Fruit fly (Drosophila melanogaster) whole organism, wandering third instar larva: ENCODE results near the gene org-1.

Experiments
- Abd-B ChIP-seq: fragments of >200 bp; optimal IDR thresholded peaks from 2 replicates; lab custom pipeline; 2017; ENCODE audit warnings: missing biosample characterization, missing genetic modification characterization
- CG32264 ChIP-seq: fragments of 200-800 bp; sonication (Bioruptor generic); optimal IDR thresholded peaks from 2 replicates; lab custom pipeline; 2016; ENCODE audit warnings: missing biosample characterization, missing genetic modification characterization
- CG9705 ChIP-seq: fragments of 200-800 bp; sonication (Bioruptor generic); optimal IDR thresholded peaks from 2 replicates; lab custom pipeline; 2018; ENCODE audit warnings: missing biosample characterization, mild to moderate bottlenecking, missing genetic modification characterization
- CrebA ChIP-seq: fragments of 200-800 bp; sonication (Bioruptor generic); optimal IDR thresholded peaks from 2 replicates; lab custom pipeline; 2016; ENCODE audit warnings: missing biosample characterization, mild to moderate bottlenecking, missing genetic modification characterization, borderline replicate concordance
- Dfd ChIP-seq: fragments of >200 bp; optimal IDR thresholded peaks from 2 replicates; lab custom pipeline; 2017; ENCODE audit warnings: missing biosample characterization, missing genetic modification characterization
- Dif ChIP-seq: fragments of 200-275, 200-300 bp; sonication (Bioruptor generic); optimal IDR thresholded peaks from 2 replicates; lab custom pipeline; 2018; ENCODE audit warnings: missing biosample characterization, missing genetic modification characterization; ENCODE audit not compliant: partially characterized antibody
- GATAd ChIP-seq: sonication (Bioruptor generic); optimal IDR thresholded peaks from 2 replicates; lab custom pipeline; 2016; ENCODE audit warnings: missing biosample characterization, missing genetic modification characterization
- HLH106 ChIP-seq: fragments of 200-800 bp; optimal IDR thresholded peaks from 3 replicates; lab custom pipeline; 2019; ENCODE audit warnings: missing biosample characterization, mild to moderate bottlenecking, missing genetic modification characterization, moderate library complexity
- Hnf4 ChIP-seq: fragments of 200-800 bp; sonication (Bioruptor generic); optimal IDR thresholded peaks from 2 replicates; lab custom pipeline; 2016; ENCODE audit warnings: missing biosample characterization, mild to moderate bottlenecking, missing genetic modification characterization
- Hr78 ChIP-seq: fragments of >200 bp; optimal IDR thresholded peaks from 2 replicates; lab custom pipeline; 2017; ENCODE audit warnings: missing biosample characterization, missing genetic modification characterization
- Hr83 ChIP-seq: fragments of 200-300 bp; sonication (Bioruptor generic); optimal IDR thresholded peaks from 2 replicates; lab custom pipeline; 2016; ENCODE audit warnings: missing biosample characterization, mild to moderate bottlenecking, missing genetic modification characterization, moderate library complexity; ENCODE audit not compliant: poor library complexity, severe bottlenecking
- Jra ChIP-seq: sonication (Bioruptor generic); optimal IDR thresholded peaks from 2 replicates; lab custom pipeline; 2016; ENCODE audit warnings: missing biosample characterization, missing genetic modification characterization
- Mio ChIP-seq: sonication (Bioruptor generic); optimal IDR thresholded peaks from 2 replicates; lab custom pipeline; 2016; ENCODE audit warnings: missing biosample characterization, missing genetic modification characterization
- Myc ChIP-seq: fragments of >200 bp; optimal IDR thresholded peaks from 2 replicates; lab custom pipeline; 2017
- N ChIP-seq: fragments of >200 bp; optimal IDR thresholded peaks from 2 replicates; lab custom pipeline; 2018; ENCODE audit warnings: missing biosample characterization, missing external identifiers, missing genetic modification characterization
- OdsH ChIP-seq: fragments of 200-800 bp; sonication (Bioruptor generic); optimal IDR thresholded peaks from 2 replicates; lab custom pipeline; 2016; ENCODE audit warnings: missing biosample characterization, mild to moderate bottlenecking, missing genetic modification characterization
- Rel ChIP-seq, 2 experiments: fragments of 200-800 bp; sonication (Bioruptor generic) in 1 of 2; optimal IDR thresholded peaks; 2 replicates in 1 of 2; 3 replicates in 1 of 2; lab custom pipeline; 2016 to 2019; ENCODE audit warnings: mild to moderate bottlenecking in 2 of 2, missing biosample characterization in 2 of 2, missing genetic modification characterization in 2 of 2, moderate library complexity in 1 of 2
- Sp1 ChIP-seq: fragments of 200-800 bp; sonication (Bioruptor generic); optimal IDR thresholded peaks from 3 replicates; lab custom pipeline; 2019; ENCODE audit warnings: missing biosample characterization, mild to moderate bottlenecking, missing genetic modification characterization, moderate library complexity
- Vsx2 ChIP-seq: fragments of 200-300, 225-300 bp; sonication (Bioruptor generic); optimal IDR thresholded peaks from 2 replicates; lab custom pipeline; 2018; ENCODE audit warnings: missing biosample characterization, missing genetic modification characterization; ENCODE audit not compliant: partially characterized antibody
- br ChIP-seq: fragments of 200-800 bp; sonication (Bioruptor generic); optimal IDR thresholded peaks from 2 replicates; lab custom pipeline; 2016; ENCODE audit warnings: missing biosample characterization, missing genetic modification characterization
- brk ChIP-seq: fragments of 200-800 bp; sonication (Bioruptor generic); optimal IDR thresholded peaks from 2 replicates; lab custom pipeline; 2016; ENCODE audit warnings: missing biosample characterization, mild to moderate bottlenecking, missing genetic modification characterization
- dl ChIP-seq, 2 experiments: fragments of 175-275, 200-275 bp in 1 of 2; fragments of 200-275 bp in 1 of 2; sonication (Bioruptor generic); optimal IDR thresholded peaks; lab custom pipeline; 2018; ENCODE audit warnings: mild to moderate bottlenecking in 2 of 2, missing biosample characterization in 2 of 2, missing genetic modification characterization in 2 of 2, moderate library complexity in 2 of 2; ENCODE audit not compliant: partially characterized antibody in 2 of 2, insufficient read depth in 1 of 2
- dsf ChIP-seq: sonication (Bioruptor generic); optimal IDR thresholded peaks from 2 replicates; lab custom pipeline; 2016; ENCODE audit warnings: missing biosample characterization, missing genetic modification characterization, borderline replicate concordance
- ey ChIP-seq: fragments of 200-800 bp; sonication (Bioruptor generic); optimal IDR thresholded peaks from 2 replicates; lab custom pipeline; 2016; ENCODE audit warnings: missing biosample characterization, missing genetic modification characterization
- foxo ChIP-seq, 2 experiments: fragments of 200-800 bp; sonication (Bioruptor generic); optimal IDR thresholded peaks; 2 replicates in 1 of 2; 3 replicates in 1 of 2; lab custom pipeline; 2016 to 2017; ENCODE audit warnings: missing biosample characterization in 2 of 2, missing genetic modification characterization in 2 of 2
- fru ChIP-seq: fragments of 200-800 bp; sonication (Bioruptor generic); optimal IDR thresholded peaks from 3 replicates; lab custom pipeline; 2016; ENCODE audit warnings: missing biosample characterization, mild to moderate bottlenecking, missing genetic modification characterization
- h ChIP-seq: fragments of 200-800 bp; sonication (Bioruptor generic); optimal IDR thresholded peaks from 3 replicates; lab custom pipeline; 2016; ENCODE audit warnings: missing biosample characterization, mild to moderate bottlenecking, missing genetic modification characterization
- jim ChIP-seq: fragments of 175-275, 200-325 bp; sonication (Bioruptor generic); optimal IDR thresholded peaks from 2 replicates; lab custom pipeline; 2016; ENCODE audit warnings: missing biosample characterization, mild to moderate bottlenecking, missing genetic modification characterization
- lola ChIP-seq: fragments of >200 bp; optimal IDR thresholded peaks from 2 replicates; lab custom pipeline; 2017; ENCODE audit warnings: missing biosample characterization, missing genetic modification characterization
- psq ChIP-seq: fragments of 200-800 bp; sonication (Bioruptor generic); optimal IDR thresholded peaks from 3 replicates; lab custom pipeline; 2017; ENCODE audit warnings: missing biosample characterization, mild to moderate bottlenecking, missing genetic modification characterization, moderate library complexity
- rgr ChIP-seq: fragments of 200-800 bp; sonication (Bioruptor generic); optimal IDR thresholded peaks from 3 replicates; lab custom pipeline; 2016; ENCODE audit warnings: missing biosample characterization, mild to moderate bottlenecking, missing genetic modification characterization
- sage ChIP-seq: fragments of 200-800 bp; sonication (Bioruptor generic); optimal IDR thresholded peaks from 2 replicates; lab custom pipeline; 2016; ENCODE audit warnings: missing biosample characterization, mild to moderate bottlenecking, missing genetic modification characterization
- sv ChIP-seq: fragments of 200-800 bp; sonication (Bioruptor generic); optimal IDR thresholded peaks from 3 replicates; lab custom pipeline; 2016; ENCODE audit warnings: missing biosample characterization, missing genetic modification characterization
- tai ChIP-seq: sonication (Bioruptor generic); optimal IDR thresholded peaks from 2 replicates; lab custom pipeline; 2016; ENCODE audit warnings: missing biosample characterization, missing genetic modification characterization
- usp ChIP-seq: fragments of >200 bp; optimal IDR thresholded peaks from 2 replicates; lab custom pipeline; 2017; ENCODE audit warnings: missing biosample characterization, missing genetic modification characterization
- woc ChIP-seq: sonication (Bioruptor generic); optimal IDR thresholded peaks from 2 replicates; lab custom pipeline; 2016; ENCODE audit warnings: missing biosample characterization, mild to moderate bottlenecking, missing genetic modification characterization

Gene org-1

DNA sequence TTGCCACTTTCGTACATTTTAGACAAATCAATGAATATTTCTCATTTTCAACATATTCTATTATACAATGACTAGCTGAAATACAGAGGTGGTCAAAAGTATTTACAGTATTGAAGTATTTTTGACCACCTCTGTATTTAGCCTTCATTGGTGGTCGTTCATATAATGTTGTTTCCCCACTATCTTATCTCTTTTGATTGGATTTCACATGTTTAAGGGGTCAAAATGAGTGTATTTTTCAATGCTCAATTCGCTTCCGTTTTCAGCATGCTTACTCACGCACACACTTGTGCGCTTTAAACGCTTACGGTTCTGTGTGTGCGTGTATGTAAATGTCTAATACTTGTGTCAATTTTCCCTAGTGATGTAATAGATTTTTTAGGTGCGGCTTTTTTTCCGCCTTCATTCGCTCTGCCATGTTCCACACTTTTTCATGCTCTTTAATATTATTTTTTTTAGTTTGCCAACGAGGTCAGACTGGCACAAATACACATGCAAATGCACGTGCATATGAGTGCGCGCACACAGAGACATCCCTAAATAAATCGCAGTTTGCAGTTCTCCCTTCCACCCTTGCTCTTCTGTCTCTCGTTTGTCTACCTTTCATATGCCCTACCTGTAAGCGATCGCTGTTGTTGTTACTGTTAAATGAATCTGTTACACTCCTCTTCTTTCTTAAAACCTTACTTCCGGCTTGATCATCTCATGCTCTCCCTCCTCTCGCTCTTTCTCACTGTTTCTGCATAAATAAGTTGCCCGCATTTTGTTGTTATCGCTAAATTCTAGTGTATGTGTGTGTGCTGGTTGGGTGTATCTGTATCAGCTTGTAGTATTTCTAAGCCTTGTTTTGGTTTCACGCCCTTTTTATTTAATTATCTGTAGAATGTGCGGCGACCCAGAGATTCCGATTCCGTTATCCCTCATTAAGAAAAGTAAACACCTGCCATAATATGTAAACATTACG lies 42.4 kb downstream of the org-1 start:
- TF ChIP-seq N (GFP tag; lab: Kevin White, UChicago) (peak; percentile 18), Hnf4 (GFP tag; lab: Kevin White, UChicago) (no peak)

- TF ChIP-seq foxo (GFP tag; optimal IDR thresholded peaks at IDR 0.05; lab: Kevin White, UChicago) (peak in 1 of 2 experiments; percentile 30), br (GFP tag; lab: Kevin White, UChicago) (peak; percentile 27), psq (GFP tag; lab: Kevin White, UChicago) (peak; percentile 47), fru (GFP tag; lab: Kevin White, UChicago) (peak; percentile 63), Hnf4 (GFP tag; lab: Kevin White, UChicago) (peak; percentile 9), Hr78 (GFP tag; lab: Kevin White, UChicago) (no peak), brk (peak; percentile 76), Vsx2 (GFP tag; lab: Kevin White, UChicago) (peak; percentile 73), Jra (GFP tag; lab: Kevin White, UChicago) (peak; percentile 61), HLH106 (no peak), Hr83 (GFP tag; lab: Kevin White, UChicago) (no peak), tai (no peak), ey (GFP tag; lab: Kevin White, UChicago) (peak; percentile 15), woc (GFP tag; lab: Kevin White, UChicago) (no peak), CG9705 (no peak), Dfd (GFP tag; lab: Kevin White, UChicago) (no peak), OdsH (GFP tag; lab: Kevin White, UChicago) (peak; percentile 6), CrebA (GFP tag; lab: Kevin White, UChicago) (peak; percentile 66), lola (GFP tag; lab: Kevin White, UChicago) (no peak), rgr (GFP tag; lab: Kevin White, UChicago) (peak; percentile 70), Dif (peak; percentile 72), Myc (lab: Kevin White, UChicago) (no peak), usp (GFP tag; lab: Kevin White, UChicago) (no peak), Sp1 (GFP tag; lab: Kevin White, UChicago) (peak; percentile 74), N (GFP tag; lab: Kevin White, UChicago) (no peak), CG32264 (GFP tag; lab: Kevin White, UChicago) (peak; percentile 4), Rel (GFP tag; optimal IDR thresholded peaks at IDR 0.05; lab: Kevin White, UChicago) (peak; percentile 86), Rel (tag; optimal IDR thresholded peaks at IDR 0.05; lab: Kevin White, UChicago) (peak; percentile 65), dl (GFP tag; optimal IDR thresholded peaks at IDR 0.05; lab: Kevin White, UChicago; ENCODE audit: insufficient read depth in 1 of 2, partially characterized antibody in 2 of 2) (peak; percentile 49 to 52), h (GFP tag; lab: Kevin White, UChicago) (peak; percentile 63), sage (GFP tag; lab: Kevin White, UChicago) (peak; percentile 82)
These were observed 43.3 kb downstream of the org-1 start, which contains the start of gene lawc for dm6 chrX:8411532-8411960. TSS of gene lawc (minus strand) at chrX:8411658.

dm6 chrX:8410349-8411240 lies 44.3 kb downstream of the org-1 start:
- TF ChIP-seq Hr78 (GFP tag; lab: Kevin White, UChicago) = no peak
- TF ChIP-seq sv (GFP tag; lab: Kevin White, UChicago) = no peak
- TF ChIP-seq Rel (GFP tag; optimal IDR thresholded peaks at IDR 0.05; lab: Kevin White, UChicago) = no peak
- TF ChIP-seq Rel (tag; optimal IDR thresholded peaks at IDR 0.05; lab: Kevin White, UChicago) = no peak
- no peak for TF ChIP-seq CG9705
- TF ChIP-seq rgr (GFP tag; lab: Kevin White, UChicago) = no peak
- TF ChIP-seq brk = no peak
- TF ChIP-seq Hr83 (GFP tag; lab: Kevin White, UChicago) = peak; percentile 73
- TF ChIP-seq ey (GFP tag; lab: Kevin White, UChicago) = no peak
- TF ChIP-seq Dif = peak; percentile 90
- TF ChIP-seq OdsH (GFP tag; lab: Kevin White, UChicago) = no peak
- no peak for TF ChIP-seq GATAd (GFP tag; lab: Kevin White, UChicago)
- TF ChIP-seq woc (GFP tag; lab: Kevin White, UChicago) = no peak
- no peak for TF ChIP-seq jim
- TF ChIP-seq CrebA (GFP tag; lab: Kevin White, UChicago) = no peak
- TF ChIP-seq lola (GFP tag; lab: Kevin White, UChicago) = no peak
- peak; percentile 11 for TF ChIP-seq br (GFP tag; lab: Kevin White, UChicago)
- no peak for TF ChIP-seq fru (GFP tag; lab: Kevin White, UChicago)
- TF ChIP-seq Myc (lab: Kevin White, UChicago) = peak; percentile 16
- no peak for TF ChIP-seq Abd-B (GFP tag; lab: Kevin White, UChicago)
- TF ChIP-seq dsf (GFP tag; lab: Kevin White, UChicago) = no peak
- TF ChIP-seq usp (GFP tag; lab: Kevin White, UChicago) = no peak
- peak; percentile 30 for TF ChIP-seq sage (GFP tag; lab: Kevin White, UChicago)
- peak; percentile 38 to 79 for TF ChIP-seq dl (GFP tag; optimal IDR thresholded peaks at IDR 0.05; lab: Kevin White, UChicago; ENCODE audit: insufficient read depth in 1 of 2, partially characterized antibody in 2 of 2)
- TF ChIP-seq Jra (GFP tag; lab: Kevin White, UChicago) = no peak
- no peak for TF ChIP-seq Sp1 (GFP tag; lab: Kevin White, UChicago)
- TF ChIP-seq CG32264 (GFP tag; lab: Kevin White, UChicago) = peak; percentile 28
- TF ChIP-seq psq (GFP tag; lab: Kevin White, UChicago) = no peak
- no peak for TF ChIP-seq Mio (GFP tag; lab: Kevin White, UChicago)
- peak; percentile 46 for TF ChIP-seq h (GFP tag; lab: Kevin White, UChicago)
